Fruit fly (Drosophila melanogaster) whole organism, embryonic: ENCODE data around the gene CG4730.
A peak's percentile ranks its signal among the peaks of the same experiment; 100 is the strongest.

Experiments used
- CG10366 ChIP-seq: fragments of 200-800 bp; sonication (Bioruptor generic); IDR thresholded peaks from 2 replicates; pipeline ENCODE4 v1.3.6; 2022; ENCODE audit warnings: missing biosample characterization, missing genetic modification characterization
- CG14014 ChIP-seq: fragments of 200-800 bp; sonication (Bioruptor generic); IDR thresholded peaks from 2 replicates; pipeline ENCODE4 v1.3.6; 2022; ENCODE audit warnings: missing biosample characterization, missing genetic modification characterization
- CG17385 ChIP-seq: fragments of 200-800 bp; sonication (Bioruptor generic); optimal IDR thresholded peaks from 3 replicates; lab custom pipeline; 2018; ENCODE audit warnings: missing biosample characterization, mild to moderate bottlenecking, missing genetic modification characterization
- CG18262 ChIP-seq: fragments of 200-800 bp; optimal IDR thresholded peaks from 3 replicates; lab custom pipeline; 2019; ENCODE audit warnings: missing biosample characterization, mild to moderate bottlenecking, missing genetic modification characterization, moderate library complexity
- CG18599 ChIP-seq: fragments of 200-800 bp; sonication (Bioruptor generic); optimal IDR thresholded peaks from 3 replicates; lab custom pipeline; 2017; ENCODE audit warnings: missing biosample characterization, missing genetic modification characterization, mild to moderate bottlenecking, moderate library complexity, missing genetic modification reagents
- CG2199 ChIP-seq: fragments of 200-800 bp; sonication (Bioruptor generic); IDR thresholded peaks from 3 replicates; pipeline ENCODE4 v1.3.6; 2022; ENCODE audit warnings: missing biosample characterization, missing genetic modification characterization
- CG2678 ChIP-seq: fragments of 200-800 bp; sonication (Bioruptor generic); optimal IDR thresholded peaks from 3 replicates; lab custom pipeline; 2019; ENCODE audit warnings: missing biosample characterization, mild to moderate bottlenecking, missing genetic modification characterization, moderate library complexity
- CG31224 ChIP-seq: fragments of 200-800 bp; sonication (Bioruptor generic); IDR thresholded peaks from 2 replicates; pipeline ENCODE4 v1.3.6; 2022; ENCODE audit warnings: missing biosample characterization, missing genetic modification characterization
- CG31441 ChIP-seq: fragments of 200-800 bp; sonication (Bioruptor generic); IDR thresholded peaks from 2 replicates; pipeline ENCODE4 v1.3.6; 2022; ENCODE audit warnings: missing biosample characterization, missing genetic modification characterization
- CG4424 ChIP-seq: fragments of 200-800 bp; sonication (Bioruptor generic); optimal IDR thresholded peaks from 3 replicates; lab custom pipeline; 2016; ENCODE audit warnings: missing biosample characterization, missing genetic modification characterization
- CG5180 ChIP-seq: fragments of 200-800 bp; sonication (Bioruptor generic); optimal IDR thresholded peaks from 3 replicates; lab custom pipeline; 2017; ENCODE audit warnings: missing biosample characterization, missing genetic modification characterization, mild to moderate bottlenecking, moderate library complexity, missing genetic modification reagents
- CG7556 ChIP-seq: fragments of 200-800 bp; sonication (Bioruptor generic); optimal IDR thresholded peaks from 2 replicates; lab custom pipeline; 2017; ENCODE audit warnings: missing biosample characterization, mild to moderate bottlenecking, missing genetic modification characterization
- D19A ChIP-seq: fragments of 200-800 bp; optimal IDR thresholded peaks from 3 replicates; lab custom pipeline; 2019; ENCODE audit warnings: missing biosample characterization, mild to moderate bottlenecking, missing genetic modification characterization, moderate library complexity
- Dip3 ChIP-seq: fragments of 200-800 bp; sonication (Bioruptor generic); optimal IDR thresholded peaks from 3 replicates; lab custom pipeline; 2016; ENCODE audit warnings: missing biosample characterization, missing genetic modification characterization
- Doc3 ChIP-seq: fragments of 200-800 bp; sonication (Bioruptor generic); IDR thresholded peaks from 3 replicates; pipeline ENCODE4 v1.3.6; 2022; ENCODE audit warnings: missing biosample characterization, missing genetic modification characterization; ENCODE audit not compliant: partially characterized antibody
- Drgx ChIP-seq: fragments of 200-800 bp; sonication (Bioruptor generic); IDR thresholded peaks from 2 replicates; pipeline ENCODE4 v1.3.6; 2022; ENCODE audit warnings: missing biosample characterization, missing genetic modification characterization
- Fer3 ChIP-seq: fragments of 200-800 bp; sonication (Bioruptor generic); optimal IDR thresholded peaks from 2 replicates; lab custom pipeline; 2018; ENCODE audit warnings: missing biosample characterization, mild to moderate bottlenecking, missing genetic modification characterization, moderate library complexity
- HmgD ChIP-seq: fragments of 200-800 bp; sonication (Bioruptor generic); optimal IDR thresholded peaks from 3 replicates; lab custom pipeline; 2016; ENCODE audit warnings: missing biosample characterization, missing genetic modification characterization
- Hr51 ChIP-seq, 2 experiments: fragments of 200-800 bp; sonication (Bioruptor generic); optimal IDR thresholded peaks; 2 replicates in 1 of 2; 3 replicates in 1 of 2; lab custom pipeline; 2016 to 2018; ENCODE audit warnings: missing biosample characterization in 2 of 2, missing genetic modification characterization in 2 of 2, mild to moderate bottlenecking in 1 of 2, moderate library complexity in 1 of 2
- Lhr ChIP-seq: fragments of 200-800 bp; sonication (Bioruptor generic); optimal IDR thresholded peaks from 3 replicates; lab custom pipeline; 2017; ENCODE audit warnings: mild to moderate bottlenecking, missing biosample characterization, missing genetic modification reagents, missing genetic modification characterization
- Med ChIP-seq: fragments of 200-800 bp; sonication (Bioruptor generic); peaks from one replicate; lab custom pipeline; 2016; ENCODE audit warnings: missing biosample characterization, missing genetic modification characterization, mild to moderate bottlenecking, inconsistent platforms, moderate library complexity
- Mrtf ChIP-seq: fragments of 200-800 bp; sonication (Bioruptor generic); IDR thresholded peaks from 3 replicates; pipeline ENCODE4 v1.3.6; 2022; ENCODE audit warnings: missing biosample characterization, missing genetic modification characterization
- NK7.1 ChIP-seq: fragments of 200-800 bp; sonication (Bioruptor generic); optimal IDR thresholded peaks from 3 replicates; lab custom pipeline; 2016; ENCODE audit warnings: missing biosample characterization, missing genetic modification characterization
- Side ChIP-seq: fragments of 200-800 bp; sonication (Bioruptor generic); optimal IDR thresholded peaks from 2 replicates; lab custom pipeline; 2016; ENCODE audit warnings: missing biosample characterization, missing genetic modification characterization
- Xbp1 ChIP-seq: fragments of 200-800 bp; sonication (Bioruptor generic); optimal IDR thresholded peaks from 3 replicates; lab custom pipeline; 2016; ENCODE audit warnings: missing biosample characterization, mild to moderate bottlenecking, missing genetic modification characterization
- Xrp1 ChIP-seq: fragments of 200-800 bp; sonication (Bioruptor generic); IDR thresholded peaks from 2 replicates; pipeline ENCODE4 v1.3.6; 2022; ENCODE audit warnings: missing biosample characterization, missing genetic modification characterization
- ap ChIP-seq: fragments of 200-800 bp; sonication (Bioruptor generic); IDR thresholded peaks from 2 replicates; pipeline ENCODE4 v1.3.6; 2022; ENCODE audit warnings: missing biosample characterization, missing genetic modification characterization
- bsh ChIP-seq, 2 experiments: fragments of 200-800 bp; sonication (Bioruptor generic); optimal IDR thresholded peaks; 2 replicates each; lab custom pipeline; 2017 to 2018; ENCODE audit warnings: mild to moderate bottlenecking in 2 of 2, missing biosample characterization in 2 of 2, missing genetic modification characterization in 2 of 2, moderate library complexity in 1 of 2
- caup ChIP-seq: fragments of 200-800 bp; sonication (Bioruptor generic); optimal IDR thresholded peaks from 3 replicates; lab custom pipeline; 2017; ENCODE audit warnings: missing biosample characterization, mild to moderate bottlenecking, missing genetic modification characterization, moderate library complexity; ENCODE audit not compliant: severe bottlenecking
- ci ChIP-seq: fragments of 200-800 bp; sonication (Bioruptor generic); IDR thresholded peaks from 3 replicates; pipeline ENCODE4 v1.3.6; 2022; ENCODE audit warnings: missing biosample characterization, missing genetic modification characterization
- dm ChIP-seq: fragments of 200-800 bp; sonication (Bioruptor generic); optimal IDR thresholded peaks from 3 replicates; lab custom pipeline; 2016; ENCODE audit warnings: missing biosample characterization, missing genetic modification characterization
- dysf ChIP-seq: fragments of 200-800 bp; sonication (Bioruptor generic); IDR thresholded peaks from 3 replicates; pipeline ENCODE4 v1.3.6; 2022; ENCODE audit warnings: missing biosample characterization, missing genetic modification characterization
- esg ChIP-seq: fragments of 200-800 bp; sonication (Bioruptor generic); conservative IDR thresholded peaks from 2 replicates; pipeline ENCODE4 v1.3.6; 2022; ENCODE audit warnings: missing biosample characterization, missing genetic modification characterization
- eve ChIP-seq, 2 experiments: fragments of >200 bp; optimal IDR thresholded peaks; 2 replicates each; lab custom pipeline; 2017; ENCODE audit warnings: missing biosample characterization in 2 of 2, missing genetic modification characterization in 2 of 2
- hkb ChIP-seq, 2 experiments: fragments of 200-800 bp in 1 of 2; fragments of >200 bp in 1 of 2; sonication (Bioruptor generic) in 1 of 2; IDR thresholded peaks in 1 of 2; optimal IDR thresholded peaks in 1 of 2; 2 replicates each; pipeline versions ENCODE4 v1.3.6 to Lab custom; 2017 to 2022; ENCODE audit warnings: missing biosample characterization in 1 of 2, missing genetic modification characterization in 1 of 2
- ind ChIP-seq: fragments of 200-800 bp; sonication (Bioruptor generic); optimal IDR thresholded peaks from 3 replicates; lab custom pipeline; 2016; ENCODE audit warnings: missing biosample characterization, missing genetic modification characterization
- inv ChIP-seq: fragments of 200-800 bp; sonication (Bioruptor generic); IDR thresholded peaks from 2 replicates; pipeline ENCODE4 v1.3.6; 2022; ENCODE audit warnings: missing biosample characterization, missing genetic modification characterization; ENCODE audit not compliant: partially characterized antibody
- nerfin-2 ChIP-seq: fragments of 200-800 bp; sonication (Bioruptor generic); IDR thresholded peaks from 2 replicates; pipeline ENCODE4 v1.3.6; 2022; ENCODE audit warnings: missing biosample characterization, missing genetic modification characterization; ENCODE audit not compliant: partially characterized antibody
- nmo ChIP-seq: fragments of 200-800 bp; sonication (Bioruptor generic); optimal IDR thresholded peaks from 2 replicates; lab custom pipeline; 2018; ENCODE audit warnings: missing biosample characterization, mild to moderate bottlenecking, missing genetic modification characterization, moderate library complexity
- phol ChIP-seq: fragments of 200-800 bp; sonication (Bioruptor generic); optimal IDR thresholded peaks from 3 replicates; lab custom pipeline; 2018; ENCODE audit warnings: missing biosample characterization, mild to moderate bottlenecking, missing genetic modification characterization, moderate library complexity
- prd ChIP-seq, 3 experiments: fragments of >200 bp in 2 of 3; fragments of 200-800 bp in 1 of 3; sonication (Bioruptor generic) in 1 of 3; optimal IDR thresholded peaks in 2 of 3; IDR thresholded peaks in 1 of 3; 2 replicates in 2 of 3; 3 replicates in 1 of 3; pipeline versions ENCODE4 v1.3.6 to Lab custom; 2017 to 2022; ENCODE audit warnings: missing biosample characterization in 1 of 3, missing genetic modification characterization in 1 of 3
- pros ChIP-seq: fragments of 200-800 bp; sonication (Bioruptor generic); optimal IDR thresholded peaks from 3 replicates; lab custom pipeline; 2019; ENCODE audit warnings: missing biosample characterization, mild to moderate bottlenecking, missing genetic modification characterization, moderate library complexity
- row ChIP-seq: fragments of 200-800 bp; sonication (Bioruptor generic); IDR thresholded peaks from 3 replicates; pipeline ENCODE4 v1.3.6; 2022; ENCODE audit warnings: missing biosample characterization, missing genetic modification characterization
- slbo ChIP-seq: fragments of 200-800 bp; sonication (Bioruptor generic); IDR thresholded peaks from 2 replicates; pipeline ENCODE4 v1.3.6; 2022; ENCODE audit warnings: missing biosample characterization, missing genetic modification characterization
- twi ChIP-seq: fragments of 200-800 bp; optimal IDR thresholded peaks from 2 replicates; lab custom pipeline; 2019; ENCODE audit warnings: missing biosample characterization, mild to moderate bottlenecking, missing genetic modification characterization, moderate library complexity
- usp ChIP-seq: fragments of >200 bp; optimal IDR thresholded peaks from 2 replicates; lab custom pipeline; 2017; ENCODE audit warnings: missing biosample characterization, missing genetic modification characterization
- vfl ChIP-seq: fragments of 200-800 bp; sonication (Bioruptor generic); optimal IDR thresholded peaks from 2 replicates; lab custom pipeline; 2016; ENCODE audit warnings: missing biosample characterization, missing genetic modification characterization
- vvl ChIP-seq: fragments of 200-800 bp; sonication (Bioruptor generic); IDR thresholded peaks from 2 replicates; pipeline ENCODE4 v1.3.6; 2022; ENCODE audit warnings: missing biosample characterization, missing genetic modification characterization
- wdn ChIP-seq: fragments of 200-800 bp; sonication (Bioruptor generic); IDR thresholded peaks from 2 replicates; pipeline ENCODE4 v1.3.6; 2022; ENCODE audit warnings: missing biosample characterization, missing genetic modification characterization

CG4730 gene

dm6 chr3R:25651414-25651813, 27.1 kb downstream of the CG4730 start (continued):
- TF ChIP-seq Dip3 (GFP tag; lab: Kevin White, UChicago) (no peak), ind (peak; percentile 16), Doc3 (no peak), bsh (GFP tag; optimal IDR thresholded peaks at IDR 0.05; lab: Kevin White, UChicago) (peak in 1 of 2 experiments; percentile 16), inv (GFP tag; lab: Robert Waterston, UW) (no peak), Side (GFP tag; lab: Kevin White, UChicago) (no peak), caup (GFP tag; lab: Kevin White, UChicago) (no peak), HmgD (GFP tag; lab: Kevin White, UChicago) (no peak), nerfin-2 (GFP tag; lab: Robert Waterston, UW) (0 out of 2 replicates have a peak, but pooled peaks have one; percentile 0), CG5180 (no peak), CG10366 (GFP tag; lab: Robert Waterston, UW) (peak; percentile 28; the same call in 1 of the 2 replicates), D19A (tag; lab: Kevin White, UChicago) (no peak), twi (tag; lab: Kevin White, UChicago) (no peak), Fer3 (tag; lab: Kevin White, UChicago) (peak; percentile 7), Xrp1 (GFP tag; lab: Robert Waterston, UW) (peak; percentile 53; the same call in 1 of the 2 replicates), row (GFP tag; lab: Robert Waterston, UW) (peak; percentile 46; the same call in 2 of the 3 replicates), CG4424 (GFP tag; lab: Kevin White, UChicago) (peak; percentile 23), CG31224 (0 out of 2 replicates have a peak, but pooled peaks have one; percentile 21), ap (GFP tag; lab: Robert Waterston, UW) (no peak), vvl (GFP tag; lab: Robert Waterston, UW) (0 out of 2 replicates have a peak, but pooled peaks have one; percentile 10), Mrtf (GFP tag; lab: Robert Waterston, UW) (no peak), vfl (GFP tag; lab: Kevin White, UChicago) (no peak), wdn (0 out of 2 replicates have a peak, but pooled peaks have one; percentile 12), dysf (GFP tag; lab: Robert Waterston, UW) (peak; percentile 41; the same call in 2 of the 3 replicates), CG14014 (GFP tag; lab: Robert Waterston, UW) (0 out of 2 replicates have a peak, but pooled peaks have one; percentile 25), NK7.1 (GFP tag; lab: Kevin White, UChicago) (no peak), CG31441 (GFP tag; lab: Robert Waterston, UW) (no peak), ci (GFP tag; lab: Robert Waterston, UW) (0 out of 3 replicates have a peak, but pooled peaks have one; percentile 45), dm (no peak), pros (no peak), CG7556 (GFP tag; lab: Kevin White, UChicago) (no peak), hkb (optimal IDR thresholded peaks at IDR 0.05; lab: Kevin White, UChicago) (no peak), hkb (GFP tag; IDR thresholded peaks at IDR 0.05; lab: Robert Waterston, UW) (peak; percentile 60), phol (tag; lab: Kevin White, UChicago) (peak; percentile 24), prd (optimal IDR thresholded peaks at IDR 0.05; lab: Kevin White, UChicago) (no peak), prd (GFP tag; IDR thresholded peaks at IDR 0.05; lab: Robert Waterston, UW) (peak; percentile 33; the same call in 2 of the 3 replicates), Med (GFP tag; lab: Kevin White, UChicago) (no peak), CG17385 (GFP tag; lab: Kevin White, UChicago) (peak; percentile 10), eve (GFP tag; optimal IDR thresholded peaks at IDR 0.05; lab: Kevin White, UChicago) (no peak), usp (GFP tag; lab: Kevin White, UChicago) (no peak), Xbp1 (GFP tag; lab: Kevin White, UChicago) (peak; percentile 2), Hr51 (GFP tag; optimal IDR thresholded peaks at IDR 0.05; lab: Kevin White, UChicago) (peak in 1 of 2 experiments; percentile 28), nmo (peak; percentile 0), CG18599 (GFP tag; lab: Kevin White, UChicago) (peak; percentile 5), CG2199 (GFP tag; lab: Robert Waterston, UW) (no peak), CG18262 (tag; lab: Kevin White, UChicago) (peak; percentile 22), Drgx (GFP tag; lab: Robert Waterston, UW) (peak; percentile 59), CG2678 (peak; percentile 9), slbo (peak; percentile 28; the same call in 1 of the 2 replicates), Lhr (no peak), esg (no peak)
